Fruit fly (Drosophila melanogaster): ENCODE results near the gene ome.
A peak's percentile ranks its signal among the peaks of the same experiment; 100 is the strongest.

ome gene

DNA sequence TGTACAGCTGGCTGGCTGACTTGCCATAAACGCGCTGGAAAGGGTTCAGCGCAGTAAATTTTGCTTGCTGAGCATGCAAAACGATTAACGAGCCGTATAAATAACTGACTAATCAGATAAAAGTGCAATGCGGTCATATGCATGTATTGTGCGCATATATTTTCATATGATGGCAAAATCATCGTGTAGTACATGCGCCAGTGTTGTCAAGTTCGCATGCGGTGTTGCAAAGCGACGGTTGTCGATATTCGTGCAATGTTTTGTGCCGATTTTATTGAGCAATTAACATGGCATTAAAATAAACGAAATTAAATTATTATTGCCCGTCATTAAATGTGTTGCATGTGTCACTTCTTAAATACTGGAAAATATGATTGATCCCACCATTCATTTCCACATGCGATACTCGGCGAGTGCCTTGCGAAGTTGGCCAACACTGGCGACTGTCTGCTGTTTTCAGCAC, 117.5 kb downstream of the ome start (continued):
- TF ChIP-seq Drgx (GFP tag; IDR thresholded peaks at IDR 0.05) (peak; percentile 70; the same call in 1 of the 2 replicates), sima (GFP tag; optimal IDR thresholded peaks at IDR 0.05) (peak; percentile 53), CG11247 (GFP tag; IDR thresholded peaks at IDR 0.05) (peak; percentile 82), CG12219 (GFP tag; optimal IDR thresholded peaks at IDR 0.05) (no peak), CG10274 (GFP tag; optimal IDR thresholded peaks at IDR 0.05) (peak; percentile 37), CkIIα-i1 (GFP tag; IDR thresholded peaks at IDR 0.05) (no peak), CG3407 (GFP tag; optimal IDR thresholded peaks at IDR 0.05) (peak; percentile 16), Dp (GFP tag; optimal IDR thresholded peaks at IDR 0.05) (no peak), tap (tag; optimal IDR thresholded peaks at IDR 0.05) (no peak), CG33557 (GFP tag; optimal IDR thresholded peaks at IDR 0.05) (peak; percentile 4), pnt (GFP tag; optimal IDR thresholded peaks at IDR 0.05) (peak; percentile 61), CG15514 (GFP tag; optimal IDR thresholded peaks at IDR 0.05) (peak; percentile 75), CG3995 (GFP tag; optimal IDR thresholded peaks at IDR 0.05) (peak; percentile 47), CG18476 (GFP tag; optimal IDR thresholded peaks at IDR 0.05) (peak; percentile 81), CG17829 (tag; optimal IDR thresholded peaks at IDR 0.05) (peak; percentile 41), CG42726 (GFP tag; IDR thresholded peaks at IDR 0.05; ENCODE audit: partially characterized antibody) (peak; percentile 63), CG3065 (GFP tag; optimal IDR thresholded peaks at IDR 0.05) (peak; percentile 54), CG8290 (GFP tag; optimal IDR thresholded peaks at IDR 0.05) (peak; percentile 59), CG8290 (tag; optimal IDR thresholded peaks at IDR 0.05) (peak in 1 of 2 experiments; percentile 26), CG7987 (GFP tag; optimal IDR thresholded peaks at IDR 0.05) (peak; percentile 49), jumu (GFP tag; optimal IDR thresholded peaks at IDR 0.05) (peak; percentile 87), Abd-B (GFP tag; optimal IDR thresholded peaks at IDR 0.05) (peak; percentile 78), Sox100B (GFP tag; optimal IDR thresholded peaks at IDR 0.05) (no peak), mam (GFP tag; optimal IDR thresholded peaks at IDR 0.05) (peak; percentile 91), Elba2 (GFP tag; optimal IDR thresholded peaks at IDR 0.05) (peak; percentile 70), aop (GFP tag; IDR thresholded peaks at IDR 0.05) (no peak), lilli (GFP tag; optimal IDR thresholded peaks at IDR 0.05) (peak; percentile 91), zf30C (GFP tag; optimal IDR thresholded peaks at IDR 0.05) (no peak), CG9932 (GFP tag; IDR thresholded peaks at IDR 0.05) (peak; percentile 90), dati (GFP tag; IDR thresholded peaks at IDR 0.05) (no peak), scrt (GFP tag; optimal IDR thresholded peaks at IDR 0.05) (no peak), en (GFP tag; optimal IDR thresholded peaks at IDR 0.05) (peak; percentile 77), CG11695 (GFP tag; IDR thresholded peaks at IDR 0.05) (peak; percentile 59; the same call in 1 of the 3 replicates), hbn (GFP tag; IDR thresholded peaks at IDR 0.05; ENCODE audit: partially characterized antibody) (peak; percentile 69), CG11456 (GFP tag; IDR thresholded peaks at IDR 0.05) (peak; percentile 76), ab (GFP tag; optimal IDR thresholded peaks at IDR 0.05) (no peak), CG7963 (GFP tag; IDR thresholded peaks at IDR 0.05; ENCODE audit: partially characterized antibody) (0 out of 3 replicates have a peak, but pooled peaks have one; percentile 61), zfh2 (GFP tag; optimal IDR thresholded peaks at IDR 0.05) (peak; percentile 92)

- TF ChIP-seq CG2875 (GFP tag; optimal IDR thresholded peaks at IDR 0.05): no peak
- TF ChIP-seq Pdp1 (GFP tag; optimal IDR thresholded peaks at IDR 0.05): peak in 1 of 2 experiments; percentile 63
- peak; percentile 47; the same call in 1 of the 2 replicates for TF ChIP-seq CG32532 (GFP tag; IDR thresholded peaks at IDR 0.05)
- no peak for TF ChIP-seq Poxn (GFP tag; IDR thresholded peaks at IDR 0.05)
- no peak for TF ChIP-seq wdn (GFP tag; IDR thresholded peaks at IDR 0.05)
- TF ChIP-seq Ptx1 (GFP tag; IDR thresholded peaks at IDR 0.05): 0 out of 2 replicates have a peak, but pooled peaks have one; percentile 17
- no peak for TF ChIP-seq CTCF (GFP tag; optimal IDR thresholded peaks at IDR 0.05)
- TF ChIP-seq chif (GFP tag; optimal IDR thresholded peaks at IDR 0.05): peak in 1 of 2 experiments; percentile 10
- no peak for TF ChIP-seq CG16813 (GFP tag; IDR thresholded peaks at IDR 0.05; ENCODE audit: partially characterized antibody)
- TF ChIP-seq Abd-B (GFP tag; optimal IDR thresholded peaks at IDR 0.05): no peak
- TF ChIP-seq Adf1 (GFP tag; IDR thresholded peaks at IDR 0.05): no peak
- TF ChIP-seq row (GFP tag; IDR thresholded peaks at IDR 0.05): peak; percentile 30; the same call in 1 of the 3 replicates
- TF ChIP-seq pzg (GFP tag; optimal IDR thresholded peaks at IDR 0.05): no peak
- TF ChIP-seq al (GFP tag; IDR thresholded peaks at IDR 0.05): 0 out of 2 replicates have a peak, but pooled peaks have one; percentile 8
- no peak for TF ChIP-seq nmo (GFP tag; optimal IDR thresholded peaks at IDR 0.05)
Measured at dm6 chr3L:14790849-14791646, 118.4 kb downstream of the ome start.

Measured in whole organism, embryonic.